Worm (Caenorhabditis elegans) whole organism, young adult: ENCODE measurements around the gene ufd-2.
A peak's percentile ranks its signal among the peaks of the same experiment; 100 is the strongest.

Experiments used
- B0019.2 ChIP-seq: fragments of 200-800 bp; sonication (Bioruptor generic); conservative IDR thresholded peaks from 2 replicates; pipeline ENCODE4 v1.3.6; 2022; ENCODE audit warnings: missing genetic modification reagents, missing genetic modification characterization, missing compliant biosample characterization
- B0336.3 ChIP-seq: fragments of 200-800 bp; sonication (Bioruptor generic); IDR thresholded peaks from 2 replicates; pipeline ENCODE4 v1.3.6; 2022; ENCODE audit warnings: missing genetic modification characterization, missing compliant biosample characterization
- C06A6.2 ChIP-seq: fragments of 200-800 bp; sonication (Bioruptor generic); conservative IDR thresholded peaks from 2 replicates; pipeline ENCODE4 v1.3.6; 2022; ENCODE audit warnings: missing genetic modification characterization, missing compliant biosample characterization
- D2030.7 ChIP-seq: fragments of 200-800 bp; sonication (Bioruptor generic); IDR thresholded peaks from 2 replicates; pipeline ENCODE4 v1.3.6; 2022; ENCODE audit warnings: missing genetic modification reagents, missing genetic modification characterization, missing compliant biosample characterization
- F10E7.11 ChIP-seq: sonication (generic microtip); optimal IDR thresholded peaks from 2 replicates; lab custom pipeline; 2017; ENCODE audit warnings: mild to moderate bottlenecking, missing genetic modification characterization, moderate library complexity, missing compliant biosample characterization
- F33H1.4 ChIP-seq: fragments of 200-800 bp; sonication (Bioruptor generic); IDR thresholded peaks from 2 replicates; pipeline ENCODE4 v1.3.6; 2022; ENCODE audit warnings: missing genetic modification reagents, missing genetic modification characterization, missing compliant biosample characterization
- ama-1 ChIP-seq, 3 experiments: fragments of 150-350 bp in 1 of 3; sonication (generic microtip) in 2 of 3; optimal IDR thresholded peaks; 2 replicates each; lab custom pipeline; 2014 to 2018; ENCODE audit warnings: missing biosample characterization in 2 of 3, missing genetic modification characterization in 2 of 3, missing genetic modification reagents in 2 of 3
- atf-7 ChIP-seq: sonication (generic microtip); optimal IDR thresholded peaks from 2 replicates; lab custom pipeline; 2017; ENCODE audit warnings: mild to moderate bottlenecking, missing genetic modification characterization, missing compliant biosample characterization
- athp-1 ChIP-seq: sonication (generic microtip); optimal IDR thresholded peaks from 2 replicates; lab custom pipeline; 2017; ENCODE audit warnings: mild to moderate bottlenecking, missing genetic modification characterization, missing compliant biosample characterization
- attf-3 ChIP-seq: fragments of 200-800 bp; sonication (Bioruptor generic); conservative IDR thresholded peaks from 2 replicates; pipeline ENCODE4 v1.3.6; 2022; ENCODE audit warnings: missing genetic modification reagents, missing genetic modification characterization, missing compliant biosample characterization
- attf-5 ChIP-seq: fragments of 200-800 bp; sonication (Bioruptor generic); optimal IDR thresholded peaks from 2 replicates; lab custom pipeline; 2018; ENCODE audit warnings: mild to moderate bottlenecking, missing genetic modification characterization, missing compliant biosample characterization
- bed-2 ChIP-seq: fragments of 200-800 bp; sonication (Bioruptor generic); IDR thresholded peaks from 2 replicates; pipeline ENCODE4 v1.3.6; 2022; ENCODE audit warnings: missing genetic modification reagents, missing genetic modification characterization, missing compliant biosample characterization
- cebp-1 ChIP-seq, 2 experiments: fragments of 200-800 bp in 1 of 2; sonication (Bioruptor generic) in 1 of 2; sonication (generic microtip) in 1 of 2; IDR thresholded peaks in 1 of 2; optimal IDR thresholded peaks in 1 of 2; 2 replicates each; pipeline versions ENCODE4 v1.3.6 to Lab custom; 2017 to 2022; ENCODE audit warnings: missing compliant biosample characterization in 2 of 2, missing genetic modification characterization in 2 of 2, mild to moderate bottlenecking in 1 of 2, missing genetic modification reagents in 1 of 2, moderate library complexity in 1 of 2
- cebp-2 ChIP-seq: fragments of 200-800 bp; sonication (Bioruptor generic); IDR thresholded peaks from 2 replicates; pipeline ENCODE4 v1.3.6; 2022; ENCODE audit warnings: missing genetic modification characterization, missing compliant biosample characterization
- ceh-27 ChIP-seq: fragments of 200-800 bp; sonication (Bioruptor generic); optimal IDR thresholded peaks from 2 replicates; lab custom pipeline; 2018; ENCODE audit warnings: mild to moderate bottlenecking, missing genetic modification characterization, moderate library complexity, missing compliant biosample characterization
- ceh-79 ChIP-seq: sonication (generic microtip); optimal IDR thresholded peaks from 2 replicates; lab custom pipeline; 2017; ENCODE audit warnings: mild to moderate bottlenecking, missing genetic modification characterization, missing compliant biosample characterization
- chd-7 ChIP-seq: sonication (generic microtip); optimal IDR thresholded peaks from 2 replicates; lab custom pipeline; 2016; ENCODE audit warnings: mild to moderate bottlenecking, missing genetic modification characterization, moderate library complexity, missing compliant biosample characterization
- dox-1 ChIP-seq: fragments of 200-800 bp; sonication (Bioruptor generic); IDR thresholded peaks from 2 replicates; pipeline ENCODE4 v1.3.6; 2022; ENCODE audit warnings: missing genetic modification reagents, missing genetic modification characterization, missing compliant biosample characterization
- efl-1 ChIP-seq: fragments of 150-350 bp; optimal IDR thresholded peaks from 2 replicates; lab custom pipeline; 2014; ENCODE audit warnings: missing biosample characterization, missing genetic modification reagents, missing genetic modification characterization
- egrh-3 ChIP-seq: fragments of 200-800 bp; sonication (Bioruptor generic); IDR thresholded peaks from 2 replicates; pipeline ENCODE4 v1.3.6; 2022; ENCODE audit warnings: missing genetic modification reagents, missing genetic modification characterization, missing compliant biosample characterization
- hmg-1.2 ChIP-seq: fragments of 200-800 bp; sonication (Bioruptor generic); IDR thresholded peaks from 2 replicates; pipeline ENCODE4 v1.3.6; 2022; ENCODE audit warnings: missing genetic modification reagents, missing genetic modification characterization, missing compliant biosample characterization
- lag-1 ChIP-seq: fragments of 200-800 bp; sonication (Bioruptor generic); IDR thresholded peaks from 2 replicates; pipeline ENCODE4 v1.3.6; 2022; ENCODE audit warnings: missing genetic modification reagents, missing genetic modification characterization, missing compliant biosample characterization
- lin-35 ChIP-seq, 3 experiments: fragments of 150-350 bp in 2 of 3; sonication (generic microtip) in 1 of 3; optimal IDR thresholded peaks; 2 replicates each; lab custom pipeline; 2014 to 2018; ENCODE audit warnings: missing biosample characterization in 3 of 3, missing genetic modification characterization in 3 of 3, missing genetic modification reagents in 3 of 3
- lin-40 ChIP-seq: sonication (generic microtip); optimal IDR thresholded peaks from 2 replicates; lab custom pipeline; 2016; ENCODE audit warnings: missing genetic modification characterization, mild to moderate bottlenecking, missing compliant biosample characterization, missing genotype, missing genetic modification reagents
- lin-54 ChIP-seq: fragments of 200-800 bp; sonication (Bioruptor generic); optimal IDR thresholded peaks from 2 replicates; lab custom pipeline; 2018; ENCODE audit warnings: mild to moderate bottlenecking, missing genetic modification characterization, missing compliant biosample characterization
- lir-1 ChIP-seq: fragments of 200-800 bp; sonication (Bioruptor generic); conservative IDR thresholded peaks from 2 replicates; pipeline ENCODE4 v1.3.6; 2022; ENCODE audit warnings: missing genetic modification reagents, missing genetic modification characterization, missing compliant biosample characterization
- lsl-1 ChIP-seq: fragments of 200-800 bp; sonication (Bioruptor generic); optimal IDR thresholded peaks from 2 replicates; lab custom pipeline; 2018; ENCODE audit warnings: mild to moderate bottlenecking, missing genetic modification characterization, moderate library complexity, missing compliant biosample characterization
- madf-3 ChIP-seq: fragments of 200-800 bp; sonication (Bioruptor generic); IDR thresholded peaks from 2 replicates; pipeline ENCODE4 v1.3.6; 2022; ENCODE audit warnings: missing genetic modification reagents, missing genetic modification characterization, missing compliant biosample characterization
- madf-8 ChIP-seq: fragments of 200-800 bp; sonication (Bioruptor generic); conservative IDR thresholded peaks from 2 replicates; pipeline ENCODE4 v1.3.6; 2022; ENCODE audit warnings: missing genetic modification reagents, missing genetic modification characterization, missing compliant biosample characterization
- mcd-1 ChIP-seq: fragments of 200-800 bp; sonication (Bioruptor generic); IDR thresholded peaks from 2 replicates; pipeline ENCODE4 v1.3.6; 2022; ENCODE audit warnings: missing genetic modification reagents, missing genetic modification characterization, missing compliant biosample characterization
- mel-28 ChIP-seq: sonication (generic microtip); optimal IDR thresholded peaks from 2 replicates; lab custom pipeline; 2016; ENCODE audit warnings: borderline replicate concordance, mild to moderate bottlenecking, missing genetic modification characterization, missing compliant biosample characterization
- mes-4 ChIP-seq: sonication (generic microtip); optimal IDR thresholded peaks from 2 replicates; lab custom pipeline; 2016; ENCODE audit warnings: missing genotype, missing genetic modification characterization, missing compliant biosample characterization
- nhr-120 ChIP-seq: fragments of 200-800 bp; sonication (Bioruptor generic); IDR thresholded peaks from 2 replicates; pipeline ENCODE4 v1.3.6; 2022; ENCODE audit warnings: missing genetic modification characterization, missing compliant biosample characterization
- nhr-179 ChIP-seq: sonication (generic microtip); optimal IDR thresholded peaks from 2 replicates; lab custom pipeline; 2016; ENCODE audit warnings: mild to moderate bottlenecking, missing genetic modification characterization, missing compliant biosample characterization
- nhr-27 ChIP-seq: fragments of 200-800 bp; sonication (Bioruptor generic); optimal IDR thresholded peaks from 2 replicates; lab custom pipeline; 2018; ENCODE audit warnings: mild to moderate bottlenecking, missing genetic modification characterization, moderate library complexity, missing compliant biosample characterization
- nhr-80 ChIP-seq: sonication (generic microtip); optimal IDR thresholded peaks from 2 replicates; lab custom pipeline; 2016; ENCODE audit warnings: missing genetic modification characterization, missing compliant biosample characterization
- tbp1 ChIP-seq: fragments of 200-800 bp; sonication (Bioruptor generic); optimal IDR thresholded peaks from 2 replicates; lab custom pipeline; 2018; ENCODE audit warnings: mild to moderate bottlenecking, missing genetic modification characterization, missing compliant biosample characterization
- tbx-9 ChIP-seq: sonication (generic microtip); optimal IDR thresholded peaks from 2 replicates; lab custom pipeline; 2016; ENCODE audit warnings: borderline replicate concordance, missing genetic modification characterization, inconsistent platforms, missing compliant biosample characterization
- xnd-1 ChIP-seq: sonication (generic microtip); optimal IDR thresholded peaks from 2 replicates; lab custom pipeline; 2016; ENCODE audit warnings: missing genotype, missing genetic modification reagents, missing genetic modification characterization, missing compliant biosample characterization
- zfh-2 ChIP-seq: fragments of 200-800 bp; sonication (Bioruptor generic); conservative IDR thresholded peaks from 2 replicates; pipeline ENCODE4 v1.3.6; 2022; ENCODE audit warnings: missing genetic modification reagents, missing genetic modification characterization, missing compliant biosample characterization
- ztf-26 ChIP-seq: sonication (generic microtip); optimal IDR thresholded peaks from 2 replicates; lab custom pipeline; 2017; ENCODE audit warnings: missing genetic modification characterization, missing compliant biosample characterization
- ztf-28 ChIP-seq: fragments of 200-800 bp; sonication (Bioruptor generic); IDR thresholded peaks from 2 replicates; pipeline ENCODE4 v1.3.6; 2022; ENCODE audit warnings: missing genetic modification reagents, missing genetic modification characterization, missing compliant biosample characterization

Gene ufd-2

ce11 chrII:8028246-8028694, 34.3 kb upstream of the ufd-2 start (continued):
- TF ChIP-seq B0336.3 (GFP tag; lab: Robert Waterston, UW): peak; percentile 90
- no peak for TF ChIP-seq nhr-120 (GFP tag; lab: Robert Waterston, UW)
- TF ChIP-seq ceh-27 (GFP tag; lab: Kevin White, UChicago): peak; percentile 87
- TF ChIP-seq lag-1 (GFP tag; lab: Robert Waterston, UW): no peak

ce11 chrII:8028730-8029129, 33.8 kb upstream of the ufd-2 start:
- no peak for TF ChIP-seq lin-35 (GFP tag; optimal IDR thresholded peaks at IDR 0.05; lab: Kevin White, UChicago)
- no peak for TF ChIP-seq athp-1 (tag; lab: Kevin White, UChicago)
- TF ChIP-seq efl-1: peak; percentile 41
- no peak for TF ChIP-seq chd-7 (tag; lab: Kevin White, UChicago)

ce11 chrII:8032657-8033056, 29.9 kb upstream of the ufd-2 start, which contains the start of gene nrf-6:
TSS of gene nrf-6 (minus strand) at chrII:8032708.
- TF ChIP-seq nhr-80 (tag; lab: Kevin White, UChicago) (peak; percentile 94), dox-1 (GFP tag; lab: Robert Waterston, UW) (no peak), mes-4 (tag; lab: Kevin White, UChicago) (no peak), lsl-1 (GFP tag; lab: Kevin White, UChicago) (no peak), C06A6.2 (GFP tag; lab: Robert Waterston, UW) (no peak), atf-7 (tag; lab: Kevin White, UChicago) (peak; percentile 26), F33H1.4 (GFP tag; lab: Robert Waterston, UW) (no peak), tbp1 (GFP tag; lab: Kevin White, UChicago) (peak; percentile 5), madf-3 (no peak)

- TF ChIP-seq atf-7 (tag; lab: Kevin White, UChicago) (peak; percentile 30), lir-1 (no peak), mcd-1 (GFP tag; lab: Robert Waterston, UW) (no peak), B0336.3 (GFP tag; lab: Robert Waterston, UW) (0 out of 2 replicates have a peak, but pooled peaks have one; percentile 48), nhr-80 (tag; lab: Kevin White, UChicago) (peak; percentile 82), ztf-28 (GFP tag; lab: Robert Waterston, UW) (no peak), F10E7.11 (no peak), xnd-1 (tag; lab: Kevin White, UChicago) (no peak), lin-40 (tag; lab: Kevin White, UChicago) (peak; percentile 12), attf-5 (GFP tag; lab: Kevin White, UChicago) (peak; percentile 49), mel-28 (tag; lab: Kevin White, UChicago) (no peak), nhr-27 (no peak), attf-3 (GFP tag; lab: Robert Waterston, UW) (no peak), cebp-1 (GFP tag; IDR thresholded peaks at IDR 0.05; lab: Robert Waterston, UW) (no peak), cebp-1 (tag; optimal IDR thresholded peaks at IDR 0.05; lab: Kevin White, UChicago) (peak; percentile 25), tbp1 (GFP tag; lab: Kevin White, UChicago) (peak; percentile 18), lin-54 (GFP tag; lab: Kevin White, UChicago) (peak; percentile 18), D2030.7 (GFP tag; lab: Robert Waterston, UW) (no peak)
- TF ChIP-seq, all 124 proteins: peak for 8
Measured at ce11 chrII:8034008-8034407, 28.5 kb upstream of the ufd-2 start.

ce11 chrII:8034617-8035016, 27.9 kb upstream of the ufd-2 start:
- no peak for TF ChIP-seq hmg-1.2 (GFP tag; lab: Robert Waterston, UW)
- no peak for TF ChIP-seq nhr-179 (tag; lab: Kevin White, UChicago)
- no peak for TF ChIP-seq tbx-9 (tag; lab: Kevin White, UChicago)
- no peak for TF ChIP-seq ama-1 (optimal IDR thresholded peaks at IDR 0.05; lab: Kevin White, UChicago)
- no peak for TF ChIP-seq ama-1 (GFP tag; optimal IDR thresholded peaks at IDR 0.05; lab: Kevin White, UChicago)
- no peak for TF ChIP-seq madf-8
- no peak for TF ChIP-seq cebp-2 (GFP tag; lab: Robert Waterston, UW)
- no peak for TF ChIP-seq ztf-26 (tag; lab: Kevin White, UChicago)
- no peak for TF ChIP-seq B0019.2
- no peak for TF ChIP-seq bed-2 (GFP tag; lab: Robert Waterston, UW)
- TF ChIP-seq ceh-79 (tag; lab: Kevin White, UChicago): no peak
- TF ChIP-seq zfh-2 (GFP tag; lab: Robert Waterston, UW): peak; percentile 74
- peak; percentile 7; the same call in 1 of the 2 replicates for TF ChIP-seq egrh-3 (GFP tag; lab: Robert Waterston, UW)
